Worm (Caenorhabditis elegans): ENCODE results near the gene T20D4.15.

Gene T20D4.15

ce11 chrV:3346434-3347019 lies 48.0 kb downstream of the T20D4.15 start, which contains the start of gene fbxa-65 (continued):
- no peak for TF ChIP-seq fkh-4 (tag; optimal IDR thresholded peaks at IDR 0.05; ENCODE audit: borderline replicate concordance)
- no peak for TF ChIP-seq nhr-90 (tag; optimal IDR thresholded peaks at IDR 0.05; ENCODE audit: poor library complexity)
- TF ChIP-seq elt-2 (tag; optimal IDR thresholded peaks at IDR 0.05), result no peak
- peak in 1 of 2 experiments; percentile 2 for TF ChIP-seq lsy-2 (tag; optimal IDR thresholded peaks at IDR 0.05)
- TF ChIP-seq dsc-1 (tag; optimal IDR thresholded peaks at IDR 0.05), result no peak
- no peak for TF ChIP-seq ceh-82 (tag; optimal IDR thresholded peaks at IDR 0.05)
- TF ChIP-seq zip-4 (GFP tag; optimal IDR thresholded peaks at IDR 0.05), result no peak
- TF ChIP-seq Y116A8C.19 (tag; optimal IDR thresholded peaks at IDR 0.05; ENCODE audit: borderline replicate concordance), result no peak
- TF ChIP-seq F16B12.6 (tag; optimal IDR thresholded peaks at IDR 0.05), result peak; percentile 79
- TF ChIP-seq nhr-71 (tag; optimal IDR thresholded peaks at IDR 0.05), result peak; percentile 19
- TF ChIP-seq tbx-2 (tag; optimal IDR thresholded peaks at IDR 0.05), result no peak
- no peak for TF ChIP-seq unc-30 (tag; optimal IDR thresholded peaks at IDR 0.05)
- peak in 1 of 2 experiments; percentile 20 for TF ChIP-seq lin-35 (GFP tag; optimal IDR thresholded peaks at IDR 0.05)
- TF ChIP-seq nhr-76 (tag; optimal IDR thresholded peaks at IDR 0.05), result no peak
- no peak for TF ChIP-seq pag-3 (tag; optimal IDR thresholded peaks at IDR 0.05; ENCODE audit: borderline replicate concordance, insufficient read depth)
- TF ChIP-seq vab-15 (tag; optimal IDR thresholded peaks at IDR 0.05), result no peak

ce11 chrV:3344001-3344400 lies 50.5 kb downstream of the T20D4.15 start:
- TF ChIP-seq lin-14 (GFP tag; optimal IDR thresholded peaks at IDR 0.05) (peak; percentile 83), pax-3 (tag; optimal IDR thresholded peaks at IDR 0.05) (no peak), rnt-1 (tag; optimal IDR thresholded peaks at IDR 0.05) (peak; percentile 52), efl-1 (optimal IDR thresholded peaks at IDR 0.05) (no peak), efl-1 (GFP tag; optimal IDR thresholded peaks at IDR 0.05 in 1 of 2) (peak in 1 of 2 experiments; percentile 39), unc-86 (tag; optimal IDR thresholded peaks at IDR 0.05) (no peak), nhr-71 (tag; optimal IDR thresholded peaks at IDR 0.05) (peak; percentile 81), nhr-90 (tag; optimal IDR thresholded peaks at IDR 0.05; ENCODE audit: poor library complexity) (no peak), skn-1 (tag; optimal IDR thresholded peaks at IDR 0.05) (no peak), mep-1 (tag; optimal IDR thresholded peaks at IDR 0.05) (no peak), egl-13 (tag; optimal IDR thresholded peaks at IDR 0.05) (no peak), nhr-19 (GFP tag; conservative IDR thresholded peaks at IDR 0.05) (peak; percentile 57), nhr-20 (tag; optimal IDR thresholded peaks at IDR 0.05) (peak; percentile 50), ceh-88 (GFP tag; IDR thresholded peaks at IDR 0.05) (no peak)

Measured in whole organism, L1 larva.